Worm (Caenorhabditis elegans): ENCODE data around the gene F47D12.9.

F47D12.9 gene

DNA sequence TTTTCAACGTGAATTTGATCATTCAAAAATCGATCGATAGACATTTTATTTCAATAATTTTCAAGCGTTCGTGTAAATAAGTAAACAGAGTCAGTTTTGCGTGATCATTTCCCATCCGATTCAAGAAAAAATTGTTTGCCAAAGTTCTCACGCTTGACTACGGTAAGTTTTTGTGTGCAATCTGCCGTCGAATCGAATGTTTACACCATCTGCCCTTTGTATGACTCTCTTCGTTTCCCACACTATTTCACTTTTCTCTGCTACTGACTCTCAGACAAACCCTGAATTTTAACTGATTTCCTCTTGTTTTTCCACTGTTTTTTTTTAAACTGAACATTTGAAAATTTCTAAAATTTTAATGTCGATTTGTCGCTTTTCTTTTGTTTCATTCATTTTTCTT lies 41.6 kb upstream of the F47D12.9 start (continued):
- TF ChIP-seq rnt-1 (tag; optimal IDR thresholded peaks at IDR 0.05) = no peak
- no peak for TF ChIP-seq hlh-8 (tag; optimal IDR thresholded peaks at IDR 0.05)
- no peak for TF ChIP-seq pag-3 (tag; optimal IDR thresholded peaks at IDR 0.05; ENCODE audit: borderline replicate concordance)
- TF ChIP-seq ceh-45 (GFP tag; IDR thresholded peaks at IDR 0.05) = no peak
- TF ChIP-seq pha-2 (tag; optimal IDR thresholded peaks at IDR 0.05) = no peak
- TF ChIP-seq ceh-48 (tag; optimal IDR thresholded peaks at IDR 0.05) = peak; percentile 16
- no peak for TF ChIP-seq dmd-4 (tag; optimal IDR thresholded peaks at IDR 0.05; ENCODE audit: borderline replicate concordance)
- no peak for TF ChIP-seq elt-4 (tag; optimal IDR thresholded peaks at IDR 0.05)
- peak; percentile 46 for TF ChIP-seq ceh-31 (tag; optimal IDR thresholded peaks at IDR 0.05)
- TF ChIP-seq sox-4 (tag; optimal IDR thresholded peaks at IDR 0.05) = no peak
- TF ChIP-seq ceh-18 (tag; optimal IDR thresholded peaks at IDR 0.05) = peak; percentile 68
- TF ChIP-seq pha-4 (tag; optimal IDR thresholded peaks at IDR 0.05) = no peak

DNA sequence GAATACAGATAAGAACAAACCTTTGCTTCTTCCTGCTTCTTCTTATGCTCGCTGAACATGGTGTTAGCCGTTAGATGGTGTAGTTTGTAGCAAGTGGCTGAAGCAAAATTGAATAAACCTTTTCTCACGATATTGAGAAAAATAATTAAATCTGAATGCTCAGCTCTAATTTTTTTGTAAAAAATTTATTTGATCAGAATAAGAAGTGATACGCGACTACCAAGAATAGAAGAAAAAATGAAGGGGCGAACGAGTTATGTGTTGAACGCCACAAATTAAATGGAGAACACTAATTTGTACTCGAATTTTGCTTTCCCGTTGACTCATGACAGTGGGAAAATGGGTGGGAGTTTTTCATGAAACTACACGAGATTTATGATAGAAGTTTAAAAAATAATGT lies 40.0 kb upstream of the F47D12.9 start, which contains the start of gene C56G2.9:
C56G2.9 (minus strand) TSS at position 101 of the 400 bp plus-strand sequence.
- TF ChIP-seq ama-1 (optimal IDR thresholded peaks at IDR 0.05) = no peak
- TF ChIP-seq sox-4 (tag; optimal IDR thresholded peaks at IDR 0.05) = no peak
- TF ChIP-seq gmeb-2 (tag; optimal IDR thresholded peaks at IDR 0.05) = no peak
- TF ChIP-seq ref-2 (tag; optimal IDR thresholded peaks at IDR 0.05) = no peak
- no peak for TF ChIP-seq pqm-1 (tag; optimal IDR thresholded peaks at IDR 0.05)
- no peak for TF ChIP-seq unc-3 (GFP tag; conservative IDR thresholded peaks at IDR 0.05)
- no peak for TF ChIP-seq unc-3 (tag; optimal IDR thresholded peaks at IDR 0.05)
- no peak for TF ChIP-seq pax-1 (tag; optimal IDR thresholded peaks at IDR 0.05)
- TF ChIP-seq C08G9.2 (tag; optimal IDR thresholded peaks at IDR 0.05) = no peak
- no peak for TF ChIP-seq tbx-7 (tag; optimal IDR thresholded peaks at IDR 0.05)
- TF ChIP-seq fkh-6 (tag; optimal IDR thresholded peaks at IDR 0.05) = no peak
- TF ChIP-seq ceh-31 (tag; optimal IDR thresholded peaks at IDR 0.05) = no peak
- TF ChIP-seq ceh-18 (tag; optimal IDR thresholded peaks at IDR 0.05) = no peak
- no peak for TF ChIP-seq unc-86 (tag; optimal IDR thresholded peaks at IDR 0.05)
- TF ChIP-seq pha-4 (tag; optimal IDR thresholded peaks at IDR 0.05) = no peak
- TF ChIP-seq hlh-8 (tag; optimal IDR thresholded peaks at IDR 0.05) = no peak

DNA sequence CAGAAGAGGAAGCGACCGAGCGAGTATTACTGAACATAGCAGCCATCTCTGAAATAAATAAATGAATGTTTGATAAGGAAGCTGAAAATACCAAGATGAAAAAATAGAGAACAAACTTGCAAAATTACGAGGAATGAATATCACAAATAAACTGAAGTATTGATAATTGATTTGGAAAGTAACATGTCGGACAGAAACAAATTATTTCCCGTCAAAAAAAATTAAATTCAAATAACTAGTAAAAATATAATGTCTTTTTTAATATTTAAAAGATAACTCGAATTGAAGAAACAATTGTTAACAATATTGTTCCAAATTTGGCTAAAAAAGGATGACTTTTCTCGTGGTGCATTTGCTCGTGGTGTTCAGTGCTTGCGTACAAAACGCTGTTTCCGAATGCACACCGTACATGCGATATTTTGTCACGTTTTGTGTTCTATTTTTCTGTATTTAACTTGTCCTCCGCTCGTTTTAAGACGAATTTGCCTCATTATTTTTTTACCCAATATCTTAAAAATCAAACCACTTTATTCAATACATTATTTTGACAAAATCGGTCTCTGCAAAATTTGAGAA lies 38.8 kb upstream of the F47D12.9 start, which contains the start of gene rpn-13:
rpn-13 (minus strand) TSS at position 51 of the 576 bp plus-strand sequence.
- TF ChIP-seq unc-86 (tag; optimal IDR thresholded peaks at IDR 0.05) (no peak), sdc-2 (tag; optimal IDR thresholded peaks at IDR 0.05) (no peak), Y22D7AL.16 (tag; optimal IDR thresholded peaks at IDR 0.05) (no peak), elt-2 (tag; optimal IDR thresholded peaks at IDR 0.05) (peak; percentile 13), ets-4 (tag; optimal IDR thresholded peaks at IDR 0.05) (no peak), syd-9 (tag; optimal IDR thresholded peaks at IDR 0.05) (no peak), ceh-22 (tag; optimal IDR thresholded peaks at IDR 0.05) (no peak), rnt-1 (tag; optimal IDR thresholded peaks at IDR 0.05) (no peak), mec-3 (tag; optimal IDR thresholded peaks at IDR 0.05; ENCODE audit: borderline replicate concordance) (no peak), hlh-13 (GFP tag; optimal IDR thresholded peaks at IDR 0.05) (no peak), ref-2 (tag; optimal IDR thresholded peaks at IDR 0.05) (no peak), lim-6 (tag; optimal IDR thresholded peaks at IDR 0.05) (no peak), C38D4.7 (GFP tag; optimal IDR thresholded peaks at IDR 0.05) (no peak), hlh-30 (tag; optimal IDR thresholded peaks at IDR 0.05; ENCODE audit: insufficient read depth) (peak; percentile 70), lin-11 (tag; optimal IDR thresholded peaks at IDR 0.05) (no peak), gmeb-2 (tag; optimal IDR thresholded peaks at IDR 0.05) (no peak), ahr-1 (tag; optimal IDR thresholded peaks at IDR 0.05) (no peak), pqm-1 (tag; optimal IDR thresholded peaks at IDR 0.05) (no peak), hlh-6 (tag; optimal IDR thresholded peaks at IDR 0.05) (no peak), nhr-232 (tag; optimal IDR thresholded peaks at IDR 0.05) (no peak), tbx-2 (tag; optimal IDR thresholded peaks at IDR 0.05) (peak; percentile 1), npax-4 (tag; optimal IDR thresholded peaks at IDR 0.05) (no peak), madf-2 (tag; optimal IDR thresholded peaks at IDR 0.05) (no peak), unc-55 (GFP tag; optimal IDR thresholded peaks at IDR 0.05) (no peak), nhr-11 (tag; optimal IDR thresholded peaks at IDR 0.05) (no peak), pros-1 (tag; optimal IDR thresholded peaks at IDR 0.05) (no peak), ztf-16 (tag; optimal IDR thresholded peaks at IDR 0.05) (no peak), fax-1 (tag; optimal IDR thresholded peaks at IDR 0.05) (no peak), nfya-1 (tag; optimal IDR thresholded peaks at IDR 0.05) (peak; percentile 50), unc-42 (tag; optimal IDR thresholded peaks at IDR 0.05) (no peak)

All from whole organism, late embryonic.